Worm (Caenorhabditis elegans): Measurements from ENCODE around the gene mtm-9.

DNA sequence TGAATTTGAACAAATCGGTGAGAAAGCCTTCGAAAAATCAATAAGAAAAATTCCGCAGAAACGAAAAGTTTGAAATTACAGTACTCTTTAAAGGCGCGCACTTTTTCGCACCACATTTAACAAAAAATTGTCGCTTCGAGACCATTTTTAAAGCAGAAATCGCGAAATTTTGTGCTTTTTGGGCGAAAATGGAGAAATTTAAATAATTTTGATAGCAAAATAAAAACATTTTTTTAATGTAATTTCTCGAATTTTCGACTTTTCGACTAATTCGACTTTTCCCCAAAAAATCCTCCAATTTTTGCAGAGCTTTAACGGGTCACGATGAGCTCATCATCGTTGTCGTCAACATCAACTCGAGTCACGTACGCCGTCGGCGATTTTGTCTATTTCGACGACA lies 38.7 kb upstream of the mtm-9 start, which contains the start of gene lin-40:
- TF ChIP-seq nfya-1 (tag; optimal IDR thresholded peaks at IDR 0.05) (no peak), ets-4 (tag; optimal IDR thresholded peaks at IDR 0.05) (no peak), pha-4 (tag; optimal IDR thresholded peaks at IDR 0.05) (no peak), fax-1 (tag; optimal IDR thresholded peaks at IDR 0.05) (no peak), elt-2 (tag; optimal IDR thresholded peaks at IDR 0.05) (no peak), tbx-2 (tag; optimal IDR thresholded peaks at IDR 0.05) (no peak), ama-1 (optimal IDR thresholded peaks at IDR 0.05) (no peak), ceh-14 (tag; optimal IDR thresholded peaks at IDR 0.05) (no peak), ceh-6 (GFP tag; optimal IDR thresholded peaks at IDR 0.05) (no peak), fkh-10 (GFP tag; optimal IDR thresholded peaks at IDR 0.05) (no peak)

All from whole organism, late embryonic.